Fruit fly (Drosophila melanogaster) whole organism, embryonic: Measurements from ENCODE around the gene sro.
A peak's percentile ranks its signal among the peaks of the same experiment; 100 is the strongest.

Experiments
- CG10267 ChIP-seq: fragments of 200-800 bp; sonication (Bioruptor generic); optimal IDR thresholded peaks from 2 replicates; lab custom pipeline; 2018; ENCODE audit warnings: missing biosample characterization, mild to moderate bottlenecking, missing genetic modification characterization, moderate library complexity
- CG11093 ChIP-seq: fragments of 200-800 bp; sonication (Bioruptor generic); IDR thresholded peaks from 3 replicates; pipeline ENCODE4 v1.3.6; 2022; ENCODE audit warnings: missing biosample characterization, missing genetic modification characterization
- CG11504 ChIP-seq: fragments of 200-800 bp; sonication (Bioruptor generic); optimal IDR thresholded peaks from 3 replicates; lab custom pipeline; 2019; ENCODE audit warnings: missing biosample characterization, mild to moderate bottlenecking, missing genetic modification characterization, moderate library complexity
- CG11695 ChIP-seq: fragments of 200-800 bp; sonication (Bioruptor generic); IDR thresholded peaks from 3 replicates; pipeline ENCODE4 v1.3.6; 2022; ENCODE audit warnings: missing biosample characterization, missing genetic modification characterization
- CG11723 ChIP-seq: fragments of 200-800 bp; sonication (Bioruptor generic); optimal IDR thresholded peaks from 2 replicates; lab custom pipeline; 2017; ENCODE audit warnings: missing biosample characterization, mild to moderate bottlenecking, missing genetic modification characterization
- CG16863 ChIP-seq: fragments of 200-800 bp; sonication (Bioruptor generic); optimal IDR thresholded peaks from 3 replicates; lab custom pipeline; 2016; ENCODE audit warnings: missing biosample characterization, missing genetic modification characterization
- CG1792 ChIP-seq: fragments of 200-800 bp; sonication (Bioruptor generic); optimal IDR thresholded peaks from 2 replicates; lab custom pipeline; 2016; ENCODE audit warnings: missing biosample characterization, missing genetic modification characterization
- CG18476 ChIP-seq: fragments of 200-800 bp; sonication (Bioruptor generic); optimal IDR thresholded peaks from 2 replicates; lab custom pipeline; 2016; ENCODE audit warnings: missing biosample characterization, mild to moderate bottlenecking, missing genetic modification characterization
- CG2202 ChIP-seq: fragments of 200-800 bp; sonication (Bioruptor generic); optimal IDR thresholded peaks from 2 replicates; lab custom pipeline; 2018; ENCODE audit warnings: missing biosample characterization, mild to moderate bottlenecking, missing genetic modification characterization
- CG2875 ChIP-seq: fragments of 200-800 bp; sonication (Bioruptor generic); optimal IDR thresholded peaks from 2 replicates; lab custom pipeline; 2017; ENCODE audit warnings: missing biosample characterization, mild to moderate bottlenecking, missing genetic modification characterization, missing genetic modification reagents
- CG34224 ChIP-seq: fragments of 200-800 bp; sonication (Bioruptor generic); IDR thresholded peaks from 3 replicates; pipeline ENCODE4 v1.3.6; 2022; ENCODE audit warnings: missing biosample characterization, missing genetic modification characterization; ENCODE audit not compliant: partially characterized antibody
- CG4360 ChIP-seq: fragments of 200-800 bp; sonication (Bioruptor generic); IDR thresholded peaks from 2 replicates; pipeline ENCODE4 v1.3.6; 2022; ENCODE audit warnings: missing biosample characterization, missing genetic modification characterization
- CG4404 ChIP-seq: fragments of 200-800 bp; sonication (Bioruptor generic); IDR thresholded peaks from 2 replicates; pipeline ENCODE4 v1.3.6; 2022; ENCODE audit warnings: missing biosample characterization, missing genetic modification characterization
- CG5180 ChIP-seq: fragments of 200-800 bp; sonication (Bioruptor generic); optimal IDR thresholded peaks from 3 replicates; lab custom pipeline; 2017; ENCODE audit warnings: missing biosample characterization, missing genetic modification characterization, mild to moderate bottlenecking, moderate library complexity, missing genetic modification reagents
- CG6791 ChIP-seq: fragments of 200-800 bp; sonication (Bioruptor generic); IDR thresholded peaks from 3 replicates; pipeline ENCODE4 v1.3.6; 2022; ENCODE audit warnings: missing biosample characterization, missing genetic modification characterization; ENCODE audit not compliant: partially characterized antibody
- CG9817 ChIP-seq: fragments of 200-800 bp; sonication (Bioruptor generic); optimal IDR thresholded peaks from 2 replicates; lab custom pipeline; 2018; ENCODE audit warnings: missing biosample characterization, mild to moderate bottlenecking, missing genetic modification characterization, moderate library complexity
- D19B ChIP-seq: fragments of 200-800 bp; sonication (Bioruptor generic); optimal IDR thresholded peaks from 2 replicates; lab custom pipeline; 2017; ENCODE audit warnings: missing biosample characterization, mild to moderate bottlenecking, missing genetic modification characterization
- H2.0 ChIP-seq: fragments of 200-800 bp; sonication (Bioruptor generic); IDR thresholded peaks from 2 replicates; pipeline ENCODE4 v1.3.6; 2022; ENCODE audit warnings: missing biosample characterization, missing genetic modification characterization
- HLH3B ChIP-seq: fragments of 200-800 bp; sonication (Bioruptor generic); IDR thresholded peaks from 2 replicates; pipeline ENCODE4 v1.3.6; 2022; ENCODE audit warnings: missing biosample characterization, missing genetic modification characterization
- Hey ChIP-seq: fragments of 200-800 bp; sonication (Bioruptor generic); optimal IDR thresholded peaks from 3 replicates; lab custom pipeline; 2018; ENCODE audit warnings: missing biosample characterization, mild to moderate bottlenecking, missing genetic modification characterization
- Mes4 ChIP-seq: fragments of 200-800 bp; sonication (Bioruptor generic); optimal IDR thresholded peaks from 2 replicates; lab custom pipeline; 2016; ENCODE audit warnings: missing biosample characterization, missing genetic modification characterization
- NC2β ChIP-seq: fragments of 200-800 bp; sonication (Bioruptor generic); optimal IDR thresholded peaks from 2 replicates; lab custom pipeline; 2016; ENCODE audit warnings: missing biosample characterization, missing genetic modification characterization
- PHDP ChIP-seq: fragments of 200-800 bp; sonication (Bioruptor generic); optimal IDR thresholded peaks from 3 replicates; lab custom pipeline; 2018; ENCODE audit warnings: missing biosample characterization, mild to moderate bottlenecking, missing genetic modification characterization, moderate library complexity
- TFAM ChIP-seq: fragments of 200-800 bp; sonication (Bioruptor generic); optimal IDR thresholded peaks from 2 replicates; lab custom pipeline; 2017; ENCODE audit warnings: missing biosample characterization, missing genetic modification characterization, inconsistent platforms
- Taf1 ChIP-seq: fragments of 200-800 bp; sonication (Bioruptor generic); IDR thresholded peaks from 2 replicates; pipeline ENCODE4 v1.3.6; 2022; ENCODE audit warnings: missing biosample characterization, missing genetic modification characterization
- Xbp1 ChIP-seq: fragments of 200-800 bp; sonication (Bioruptor generic); optimal IDR thresholded peaks from 3 replicates; lab custom pipeline; 2016; ENCODE audit warnings: missing biosample characterization, mild to moderate bottlenecking, missing genetic modification characterization
- bab2 ChIP-seq: fragments of 200-800 bp; sonication (Bioruptor generic); optimal IDR thresholded peaks from 2 replicates; lab custom pipeline; 2016; ENCODE audit warnings: missing biosample characterization, missing genetic modification characterization
- bcd ChIP-seq: fragments of 200-800 bp; sonication (Bioruptor generic); optimal IDR thresholded peaks from 2 replicates; lab custom pipeline; 2017; ENCODE audit warnings: missing biosample characterization, mild to moderate bottlenecking, missing genetic modification characterization
- bigmax ChIP-seq: fragments of 200-800 bp; sonication (Bioruptor generic); optimal IDR thresholded peaks from 2 replicates; lab custom pipeline; 2018; ENCODE audit warnings: missing biosample characterization, mild to moderate bottlenecking, missing genetic modification characterization
- chif ChIP-seq, 2 experiments: fragments of 200-800 bp; sonication (Bioruptor generic); optimal IDR thresholded peaks; 3 replicates each; lab custom pipeline; 2016; ENCODE audit warnings: missing biosample characterization in 2 of 2, missing genetic modification characterization in 2 of 2
- ci ChIP-seq: fragments of 200-800 bp; sonication (Bioruptor generic); IDR thresholded peaks from 3 replicates; pipeline ENCODE4 v1.3.6; 2022; ENCODE audit warnings: missing biosample characterization, missing genetic modification characterization
- corto ChIP-seq: fragments of 200-800 bp; sonication (Bioruptor generic); optimal IDR thresholded peaks from 2 replicates; lab custom pipeline; 2016; ENCODE audit warnings: missing biosample characterization, mild to moderate bottlenecking, missing genetic modification characterization, moderate library complexity
- crol ChIP-seq: fragments of 200-800 bp; sonication (Bioruptor generic); IDR thresholded peaks from 2 replicates; pipeline ENCODE4 v1.3.6; 2022; ENCODE audit warnings: missing biosample characterization, missing genetic modification characterization
- dan ChIP-seq: fragments of 200-800 bp; sonication (Bioruptor generic); IDR thresholded peaks from 2 replicates; pipeline ENCODE4 v1.3.6; 2022; ENCODE audit warnings: missing biosample characterization, missing genetic modification characterization
- disco-r ChIP-seq: fragments of 200-800 bp; sonication (Bioruptor generic); optimal IDR thresholded peaks from 2 replicates; lab custom pipeline; 2016; ENCODE audit warnings: missing biosample characterization, missing genetic modification characterization
- dm ChIP-seq: fragments of 200-800 bp; sonication (Bioruptor generic); optimal IDR thresholded peaks from 3 replicates; lab custom pipeline; 2016; ENCODE audit warnings: missing biosample characterization, missing genetic modification characterization
- dmrt11E ChIP-seq: fragments of 200-800 bp; sonication (Bioruptor generic); optimal IDR thresholded peaks from 3 replicates; lab custom pipeline; 2018; ENCODE audit warnings: missing biosample characterization, mild to moderate bottlenecking, missing genetic modification characterization, moderate library complexity
- exex ChIP-seq: fragments of 200-800 bp; sonication (Bioruptor generic); optimal IDR thresholded peaks from 4 replicates; lab custom pipeline; 2018; ENCODE audit warnings: missing biosample characterization, mild to moderate bottlenecking, missing genetic modification characterization, moderate library complexity
- fd102C ChIP-seq: fragments of 200-800 bp; sonication (Bioruptor generic); optimal IDR thresholded peaks from 2 replicates; lab custom pipeline; 2018; ENCODE audit warnings: missing biosample characterization, mild to moderate bottlenecking, missing genetic modification characterization, moderate library complexity
- mam ChIP-seq: fragments of 200-800 bp; sonication (Bioruptor generic); optimal IDR thresholded peaks from 3 replicates; lab custom pipeline; 2016; ENCODE audit warnings: missing biosample characterization, missing genetic modification characterization
- pfk ChIP-seq: fragments of 200-800 bp; sonication (Bioruptor generic); optimal IDR thresholded peaks from 2 replicates; lab custom pipeline; 2018; ENCODE audit warnings: missing biosample characterization, mild to moderate bottlenecking, missing genetic modification characterization, moderate library complexity
- ro ChIP-seq: fragments of 200-800 bp; sonication (Bioruptor generic); IDR thresholded peaks from 2 replicates; pipeline ENCODE4 v1.3.6; 2022; ENCODE audit warnings: missing biosample characterization, missing genetic modification characterization
- shn ChIP-seq: fragments of 200-800 bp; sonication (Bioruptor generic); optimal IDR thresholded peaks from 3 replicates; lab custom pipeline; 2016; ENCODE audit warnings: missing biosample characterization, missing genetic modification characterization
- sisA ChIP-seq: fragments of 200-800 bp; sonication (Bioruptor generic); IDR thresholded peaks from 2 replicates; pipeline ENCODE4 v1.3.6; 2022; ENCODE audit warnings: missing biosample characterization, missing genetic modification characterization
- slbo ChIP-seq: fragments of 200-800 bp; sonication (Bioruptor generic); IDR thresholded peaks from 2 replicates; pipeline ENCODE4 v1.3.6; 2022; ENCODE audit warnings: missing biosample characterization, missing genetic modification characterization
- so ChIP-seq: fragments of 200-800 bp; sonication (Bioruptor generic); IDR thresholded peaks from 3 replicates; pipeline ENCODE4 v1.3.6; 2022; ENCODE audit warnings: missing biosample characterization, missing genetic modification characterization
- ssp ChIP-seq: fragments of 200-800 bp; sonication (Bioruptor generic); IDR thresholded peaks from 2 replicates; pipeline ENCODE4 v1.3.6; 2022; ENCODE audit warnings: missing biosample characterization, missing genetic modification characterization
- ttk ChIP-seq: fragments of 200-800 bp; sonication (Bioruptor generic); IDR thresholded peaks from 2 replicates; pipeline ENCODE4 v2.1.2; 2022; ENCODE audit warnings: missing biosample characterization, missing genetic modification characterization
- tup ChIP-seq: fragments of 200-800 bp; sonication (Bioruptor generic); optimal IDR thresholded peaks from 2 replicates; lab custom pipeline; 2016; ENCODE audit warnings: missing biosample characterization, mild to moderate bottlenecking, missing genetic modification characterization, moderate library complexity
- vfl ChIP-seq: fragments of 200-800 bp; sonication (Bioruptor generic); optimal IDR thresholded peaks from 2 replicates; lab custom pipeline; 2016; ENCODE audit warnings: missing biosample characterization, missing genetic modification characterization
- zfh1 ChIP-seq: fragments of 200-800 bp; sonication (Bioruptor generic); IDR thresholded peaks from 3 replicates; pipeline ENCODE4 v1.3.6; 2022; ENCODE audit warnings: missing biosample characterization, missing genetic modification characterization
- zfh2 ChIP-seq: fragments of 200-800 bp; sonication (Bioruptor generic); optimal IDR thresholded peaks from 2 replicates; lab custom pipeline; 2016; ENCODE audit warnings: missing biosample characterization, missing genetic modification characterization

The sro gene

dm6 chr3R:29830925-29831324, 36.5 kb downstream of the sro start (continued):
- no peak for TF ChIP-seq tup (GFP tag; lab: Kevin White, UChicago)
- TF ChIP-seq Xbp1 (GFP tag; lab: Kevin White, UChicago) = no peak
- TF ChIP-seq PHDP (tag; lab: Kevin White, UChicago) = no peak
- no peak for TF ChIP-seq HLH3B (GFP tag; lab: Robert Waterston, UW)
- TF ChIP-seq bigmax (GFP tag; lab: Kevin White, UChicago) = peak; percentile 31
- no peak for TF ChIP-seq CG11695 (GFP tag; lab: Robert Waterston, UW)
- peak; percentile 50 for TF ChIP-seq TFAM (GFP tag; lab: Kevin White, UChicago)
- TF ChIP-seq ro (GFP tag; lab: Robert Waterston, UW) = no peak
- TF ChIP-seq dmrt11E (tag; lab: Kevin White, UChicago) = peak; percentile 18
- peak; percentile 39 for TF ChIP-seq CG5180 (GFP tag; lab: Kevin White, UChicago)
- no peak for TF ChIP-seq dm (GFP tag; lab: Kevin White, UChicago)
- TF ChIP-seq mam = no peak
- no peak for TF ChIP-seq NC2β (GFP tag; lab: Kevin White, UChicago)
- TF ChIP-seq CG2202 (tag; lab: Kevin White, UChicago) = no peak
- TF ChIP-seq ci (GFP tag; lab: Robert Waterston, UW) = no peak
- peak; percentile 94 for TF ChIP-seq fd102C (GFP tag; lab: Kevin White, UChicago)
- TF ChIP-seq H2.0 (GFP tag; lab: Robert Waterston, UW) = no peak
- TF ChIP-seq slbo = no peak
- no peak for TF ChIP-seq CG18476
- TF ChIP-seq ssp (GFP tag; lab: Robert Waterston, UW) = no peak
- peak; percentile 48 for TF ChIP-seq CG10267 (tag; lab: Kevin White, UChicago)
- no peak for TF ChIP-seq crol (GFP tag; lab: Robert Waterston, UW)
- no peak for TF ChIP-seq D19B (GFP tag; lab: Kevin White, UChicago)
- peak in 1 of 2 experiments; percentile 16 for TF ChIP-seq chif (GFP tag; optimal IDR thresholded peaks at IDR 0.05; lab: Kevin White, UChicago)
- no peak for TF ChIP-seq vfl (GFP tag; lab: Kevin White, UChicago)
- TF ChIP-seq CG34224 = no peak
- TF ChIP-seq pfk (GFP tag; lab: Kevin White, UChicago) = peak; percentile 46
- no peak for TF ChIP-seq dan (GFP tag; lab: Robert Waterston, UW)
- no peak for TF ChIP-seq CG4360 (GFP tag; lab: Robert Waterston, UW)
- TF ChIP-seq CG16863 (GFP tag; lab: Kevin White, UChicago) = no peak
- TF ChIP-seq CG11504 = no peak
- no peak for TF ChIP-seq zfh2 (GFP tag; lab: Kevin White, UChicago)
- peak; percentile 9 for TF ChIP-seq bcd (GFP tag; lab: Kevin White, UChicago)
- no peak for TF ChIP-seq CG9817
- TF ChIP-seq Mes4 = no peak
- no peak for TF ChIP-seq Taf1 (GFP tag; lab: Robert Waterston, UW)
- peak; percentile 51; the same call in 2 of the 3 replicates for TF ChIP-seq zfh1 (GFP tag; lab: Robert Waterston, UW)
- no peak for TF ChIP-seq CG2875 (GFP tag; lab: Kevin White, UChicago)
- peak; percentile 58 for TF ChIP-seq CG11723 (GFP tag; lab: Kevin White, UChicago)
- TF ChIP-seq bab2 (GFP tag; lab: Kevin White, UChicago) = peak; percentile 9
- TF ChIP-seq CG6791 (GFP tag; lab: Robert Waterston, UW) = no peak
- TF ChIP-seq Hey = no peak
- TF ChIP-seq exex (tag; lab: Kevin White, UChicago) = no peak
- no peak for TF ChIP-seq ttk
- TF ChIP-seq disco-r (GFP tag; lab: Kevin White, UChicago) = no peak
- TF ChIP-seq sisA (GFP tag; lab: Robert Waterston, UW) = no peak
- TF ChIP-seq CG1792 (GFP tag; lab: Kevin White, UChicago) = no peak
- TF ChIP-seq so (GFP tag; lab: Robert Waterston, UW) = peak; percentile 21; the same call in 1 of the 3 replicates
- no peak for TF ChIP-seq CG4404 (GFP tag; lab: Robert Waterston, UW)
- TF ChIP-seq corto (GFP tag; lab: Kevin White, UChicago) = no peak
- no peak for TF ChIP-seq shn (GFP tag; lab: Kevin White, UChicago)
- no peak for TF ChIP-seq CG11093 (GFP tag; lab: Robert Waterston, UW)
